Worm (Caenorhabditis elegans): ENCODE data around the gene swt-3.
A peak's percentile ranks its signal among the peaks of the same experiment; 100 is the strongest.

swt-3 gene

ce11 chrIV:10780583-10780982, at the start of gene swt-3:
TSS of gene swt-3 (minus strand) at chrIV:10780683.
- TF ChIP-seq pes-1 (GFP tag; IDR thresholded peaks at IDR 0.05): no peak

- no peak for TF ChIP-seq pes-1 (GFP tag; IDR thresholded peaks at IDR 0.05)
- no peak for TF ChIP-seq hnd-1 (tag; optimal IDR thresholded peaks at IDR 0.05)
- no peak for TF ChIP-seq aly-1 (tag; optimal IDR thresholded peaks at IDR 0.05)
- no peak for TF ChIP-seq F13C5.2 (tag; optimal IDR thresholded peaks at IDR 0.05)
- TF ChIP-seq hmg-4 (GFP tag; optimal IDR thresholded peaks at IDR 0.05): no peak
- no peak for TF ChIP-seq sea-1 (GFP tag; conservative IDR thresholded peaks at IDR 0.05)
- no peak for TF ChIP-seq tbx-11 (GFP tag; IDR thresholded peaks at IDR 0.05)
- no peak for TF ChIP-seq tra-4 (tag; optimal IDR thresholded peaks at IDR 0.05)
- TF ChIP-seq ceh-36 (tag; optimal IDR thresholded peaks at IDR 0.05): no peak
- TF ChIP-seq ets-7 (tag; optimal IDR thresholded peaks at IDR 0.05): no peak
- no peak for TF ChIP-seq flt-1 (GFP tag; IDR thresholded peaks at IDR 0.05)
- TF ChIP-seq scrt-1 (GFP tag; IDR thresholded peaks at IDR 0.05): no peak
- TF ChIP-seq ama-1 (optimal IDR thresholded peaks at IDR 0.05): no peak
- no peak for TF ChIP-seq hmbx-1 (tag; optimal IDR thresholded peaks at IDR 0.05)
Measured at ce11 chrIV:10828049-10828448, 47.6 kb upstream of the swt-3 start, which contains the start of gene npax-3. TSS of gene npax-3 (minus strand) at chrIV:10828149.

DNA sequence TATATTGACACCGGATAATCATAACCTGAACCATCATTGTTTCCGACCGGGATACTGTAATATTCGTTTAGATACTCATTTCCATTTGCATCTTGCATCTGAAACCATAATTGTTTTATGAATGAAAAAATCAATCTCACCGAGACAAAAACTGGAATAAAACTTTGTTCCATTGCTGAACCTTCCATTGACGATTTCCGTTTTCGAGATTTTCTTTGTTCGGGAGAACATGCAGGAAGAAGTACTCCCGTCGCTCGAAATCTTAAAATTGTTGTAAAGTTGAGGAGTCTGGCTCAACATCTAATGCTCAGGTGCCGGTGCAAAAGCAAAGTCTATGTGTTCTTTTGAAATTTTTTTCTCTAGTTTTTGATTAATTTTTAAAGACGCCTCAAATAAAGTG, 45.5 kb upstream of the swt-3 start:
- TF ChIP-seq ceh-36 (tag; optimal IDR thresholded peaks at IDR 0.05) (no peak), ama-1 (optimal IDR thresholded peaks at IDR 0.05) (peak; percentile 65), tra-4 (tag; optimal IDR thresholded peaks at IDR 0.05) (no peak), hnd-1 (tag; optimal IDR thresholded peaks at IDR 0.05) (no peak), tbx-37 (GFP tag; conservative IDR thresholded peaks at IDR 0.05) (no peak), B0310.2 (tag; optimal IDR thresholded peaks at IDR 0.05) (no peak), F13C5.2 (tag; optimal IDR thresholded peaks at IDR 0.05) (no peak)

DNA sequence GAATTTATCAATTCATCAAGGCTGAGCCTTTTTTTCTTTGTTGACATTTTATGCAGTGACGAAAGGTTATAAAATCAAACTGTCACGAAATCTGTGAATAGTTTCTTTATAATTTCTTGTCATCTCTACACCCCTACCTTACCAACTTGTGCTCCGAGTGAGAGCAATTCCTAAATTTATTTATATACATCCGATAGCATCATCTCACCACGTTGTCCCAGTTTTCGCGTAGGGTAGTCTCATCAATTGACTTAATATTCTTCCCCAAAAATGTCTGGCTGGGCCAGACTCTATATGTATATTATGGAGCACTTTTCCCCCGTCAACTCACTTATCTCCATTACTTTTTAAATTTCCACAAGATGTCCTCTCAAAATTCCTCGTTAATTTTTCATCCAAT, 44.9 kb upstream of the swt-3 start:
- no peak for TF ChIP-seq B0310.2 (tag; optimal IDR thresholded peaks at IDR 0.05)

- TF ChIP-seq hnd-1 (tag; optimal IDR thresholded peaks at IDR 0.05) (no peak), sea-1 (GFP tag; conservative IDR thresholded peaks at IDR 0.05) (peak; percentile 49; the same call in 1 of the 2 replicates), F13C5.2 (tag; optimal IDR thresholded peaks at IDR 0.05) (peak; percentile 82), tbx-11 (GFP tag; IDR thresholded peaks at IDR 0.05) (no peak; the same call in 1 of the 2 replicates), aly-1 (tag; optimal IDR thresholded peaks at IDR 0.05) (no peak), hmbx-1 (tag; optimal IDR thresholded peaks at IDR 0.05) (no peak), tra-4 (tag; optimal IDR thresholded peaks at IDR 0.05) (no peak), ceh-36 (tag; optimal IDR thresholded peaks at IDR 0.05) (no peak), scrt-1 (GFP tag; IDR thresholded peaks at IDR 0.05) (0 out of 2 replicates have a peak, but pooled peaks have one; percentile 46), B0310.2 (tag; optimal IDR thresholded peaks at IDR 0.05) (no peak), pes-1 (GFP tag; IDR thresholded peaks at IDR 0.05) (no peak), tbx-37 (GFP tag; conservative IDR thresholded peaks at IDR 0.05) (0 out of 2 replicates have a peak, but pooled peaks have one; percentile 12), flt-1 (GFP tag; IDR thresholded peaks at IDR 0.05) (peak; percentile 2; the same call in 1 of the 2 replicates), ceh-13 (GFP tag; optimal IDR thresholded peaks at IDR 0.05) (no peak), ets-7 (tag; optimal IDR thresholded peaks at IDR 0.05) (peak; percentile 46), ama-1 (optimal IDR thresholded peaks at IDR 0.05) (peak; percentile 43), hmg-4 (GFP tag; optimal IDR thresholded peaks at IDR 0.05) (peak; percentile 95)
Measured at ce11 chrIV:10821672-10822304, 41.3 kb upstream of the swt-3 start.

ce11 chrIV:10820837-10821671, 40.6 kb upstream of the swt-3 start:
- TF ChIP-seq pes-1 (GFP tag; IDR thresholded peaks at IDR 0.05): no peak
- TF ChIP-seq tbx-11 (GFP tag; IDR thresholded peaks at IDR 0.05): no peak
- TF ChIP-seq aly-1 (tag; optimal IDR thresholded peaks at IDR 0.05): peak; percentile 46

DNA sequence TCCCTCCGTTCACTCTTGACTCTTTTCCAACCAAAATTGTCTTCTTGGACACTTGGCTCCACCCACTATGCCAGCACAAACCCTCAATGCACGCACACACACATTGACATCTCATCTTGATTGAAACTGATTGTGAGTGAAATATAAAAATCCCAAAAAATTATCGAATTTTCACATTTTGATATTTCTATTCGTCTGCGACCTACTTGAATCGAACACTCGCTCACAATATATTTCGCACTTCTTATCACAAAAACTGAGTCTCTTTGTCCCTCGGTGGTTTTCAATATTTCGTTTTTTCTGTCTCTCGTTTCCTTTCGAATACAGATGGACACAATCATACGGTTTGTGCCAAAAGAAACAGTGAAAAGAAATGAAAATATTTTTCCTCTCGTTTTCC, 39.6 kb upstream of the swt-3 start:
- TF ChIP-seq F13C5.2 (tag; optimal IDR thresholded peaks at IDR 0.05) (no peak), ceh-36 (tag; optimal IDR thresholded peaks at IDR 0.05) (no peak), sea-1 (GFP tag; conservative IDR thresholded peaks at IDR 0.05) (no peak), ets-7 (tag; optimal IDR thresholded peaks at IDR 0.05) (no peak), hnd-1 (tag; optimal IDR thresholded peaks at IDR 0.05) (no peak), ama-1 (optimal IDR thresholded peaks at IDR 0.05) (no peak), hmbx-1 (tag; optimal IDR thresholded peaks at IDR 0.05) (no peak), tbx-37 (GFP tag; conservative IDR thresholded peaks at IDR 0.05) (no peak), hmg-4 (GFP tag; optimal IDR thresholded peaks at IDR 0.05) (no peak), ceh-13 (GFP tag; optimal IDR thresholded peaks at IDR 0.05) (no peak), tbx-11 (GFP tag; IDR thresholded peaks at IDR 0.05) (no peak), pes-1 (GFP tag; IDR thresholded peaks at IDR 0.05) (no peak), tra-4 (tag; optimal IDR thresholded peaks at IDR 0.05) (no peak), aly-1 (tag; optimal IDR thresholded peaks at IDR 0.05) (no peak), flt-1 (GFP tag; IDR thresholded peaks at IDR 0.05) (no peak), B0310.2 (tag; optimal IDR thresholded peaks at IDR 0.05) (no peak), scrt-1 (GFP tag; IDR thresholded peaks at IDR 0.05) (no peak)

- TF ChIP-seq flt-1 (GFP tag; IDR thresholded peaks at IDR 0.05) (no peak), sea-1 (GFP tag; conservative IDR thresholded peaks at IDR 0.05) (no peak), ceh-36 (tag; optimal IDR thresholded peaks at IDR 0.05) (no peak), hnd-1 (tag; optimal IDR thresholded peaks at IDR 0.05) (no peak), scrt-1 (GFP tag; IDR thresholded peaks at IDR 0.05) (no peak), F13C5.2 (tag; optimal IDR thresholded peaks at IDR 0.05) (no peak), ets-7 (tag; optimal IDR thresholded peaks at IDR 0.05) (no peak), hmbx-1 (tag; optimal IDR thresholded peaks at IDR 0.05) (no peak), tbx-11 (GFP tag; IDR thresholded peaks at IDR 0.05) (no peak), B0310.2 (tag; optimal IDR thresholded peaks at IDR 0.05) (no peak)
Measured at ce11 chrIV:10819049-10819448, 38.6 kb upstream of the swt-3 start.
